Worm (Caenorhabditis elegans) whole organism, late embryonic: ENCODE data around the gene srv-15.

Experiments
- C08G9.2 ChIP-seq: sonication (generic microtip); optimal IDR thresholded peaks from 2 replicates; lab custom pipeline; 2016; ENCODE audit warnings: mild to moderate bottlenecking, missing genetic modification characterization, moderate library complexity, missing compliant biosample characterization
- K02D7.2 ChIP-seq: sonication (generic microtip); optimal IDR thresholded peaks from 2 replicates; lab custom pipeline; 2017; ENCODE audit warnings: mild to moderate bottlenecking, missing genetic modification characterization, missing compliant biosample characterization
- T23F11.4 ChIP-seq: fragments of 200-800 bp; sonication (Bioruptor generic); optimal IDR thresholded peaks from 2 replicates; lab custom pipeline; 2018; ENCODE audit warnings: mild to moderate bottlenecking, missing genetic modification characterization, missing compliant biosample characterization
- Y22D7AL.16 ChIP-seq: sonication (generic microtip); optimal IDR thresholded peaks from 2 replicates; lab custom pipeline; 2016; ENCODE audit warnings: missing genetic modification characterization, missing compliant biosample characterization
- ahr-1 ChIP-seq: sonication (generic microtip); optimal IDR thresholded peaks from 2 replicates; lab custom pipeline; 2016; ENCODE audit warnings: missing genetic modification characterization, missing compliant biosample characterization
- ama-1 ChIP-seq: fragments of 150-350 bp; optimal IDR thresholded peaks from 2 replicates; lab custom pipeline; 2014
- ceh-18 ChIP-seq: sonication (generic microtip); optimal IDR thresholded peaks from 2 replicates; lab custom pipeline; 2016; ENCODE audit warnings: missing genetic modification characterization, missing compliant biosample characterization
- ceh-2 ChIP-seq: sonication (generic microtip); optimal IDR thresholded peaks from 2 replicates; lab custom pipeline; 2016; ENCODE audit warnings: missing genotype, missing genetic modification characterization, missing compliant biosample characterization
- ceh-22 ChIP-seq: sonication (generic microtip); optimal IDR thresholded peaks from 2 replicates; lab custom pipeline; 2017; ENCODE audit warnings: missing biosample characterization, missing genetic modification characterization
- ceh-31 ChIP-seq: sonication (generic microtip); optimal IDR thresholded peaks from 2 replicates; lab custom pipeline; 2016; ENCODE audit warnings: missing genetic modification characterization, missing compliant biosample characterization
- ceh-34 ChIP-seq: sonication (generic microtip); optimal IDR thresholded peaks from 2 replicates; lab custom pipeline; 2016; ENCODE audit warnings: mild to moderate bottlenecking, missing genetic modification characterization, missing compliant biosample characterization
- ceh-48 ChIP-seq: sonication (generic microtip); optimal IDR thresholded peaks from 2 replicates; lab custom pipeline; 2016; ENCODE audit warnings: missing genetic modification characterization, inconsistent platforms, missing compliant biosample characterization
- ceh-6 ChIP-seq: fragments of 200-800 bp; sonication (Bioruptor generic); optimal IDR thresholded peaks from 2 replicates; lab custom pipeline; 2018; ENCODE audit warnings: mild to moderate bottlenecking, missing genetic modification characterization, missing compliant biosample characterization
- dmd-4 ChIP-seq: sonication (generic microtip); optimal IDR thresholded peaks from 2 replicates; lab custom pipeline; 2016; ENCODE audit warnings: borderline replicate concordance, missing genetic modification characterization, missing compliant biosample characterization
- dve-1 ChIP-seq: sonication (generic microtip); optimal IDR thresholded peaks from 2 replicates; lab custom pipeline; 2017; ENCODE audit warnings: antibody characterized with exemption, mild to moderate bottlenecking, missing genetic modification characterization, missing compliant biosample characterization
- elt-2 ChIP-seq: sonication (generic microtip); optimal IDR thresholded peaks from 2 replicates; lab custom pipeline; 2016; ENCODE audit warnings: missing genetic modification reagents, missing genetic modification characterization, missing compliant biosample characterization
- elt-4 ChIP-seq: sonication (generic microtip); optimal IDR thresholded peaks from 2 replicates; lab custom pipeline; 2016; ENCODE audit warnings: missing genetic modification characterization, missing compliant biosample characterization
- ets-4 ChIP-seq: sonication (generic microtip); optimal IDR thresholded peaks from 2 replicates; lab custom pipeline; 2016; ENCODE audit warnings: missing genetic modification characterization, missing compliant biosample characterization
- fax-1 ChIP-seq: sonication (generic microtip); optimal IDR thresholded peaks from 2 replicates; lab custom pipeline; 2016; ENCODE audit warnings: missing genotype, missing genetic modification characterization, missing compliant biosample characterization
- fkh-6 ChIP-seq: sonication (generic microtip); optimal IDR thresholded peaks from 2 replicates; lab custom pipeline; 2016; ENCODE audit warnings: missing genetic modification characterization, missing compliant biosample characterization
- hlh-13 ChIP-seq: fragments of 200-800 bp; sonication (Bioruptor generic); optimal IDR thresholded peaks from 2 replicates; lab custom pipeline; 2018; ENCODE audit warnings: mild to moderate bottlenecking, missing genetic modification characterization, missing compliant biosample characterization
- hlh-15 ChIP-seq: sonication (generic microtip); optimal IDR thresholded peaks from 2 replicates; lab custom pipeline; 2016; ENCODE audit warnings: missing genetic modification characterization, missing compliant biosample characterization
- hlh-30 ChIP-seq: sonication (generic microtip); optimal IDR thresholded peaks from 2 replicates; lab custom pipeline; 2017; ENCODE audit warnings: antibody characterized with exemption, missing genetic modification characterization, missing compliant biosample characterization; ENCODE audit not compliant: insufficient read depth
- hlh-6 ChIP-seq: sonication (generic microtip); optimal IDR thresholded peaks from 2 replicates; lab custom pipeline; 2016; ENCODE audit warnings: missing genotype, missing genetic modification characterization, missing compliant biosample characterization
- lim-6 ChIP-seq: sonication (generic microtip); optimal IDR thresholded peaks from 2 replicates; lab custom pipeline; 2016; ENCODE audit warnings: missing genetic modification characterization, missing compliant biosample characterization
- madf-2 ChIP-seq: sonication (generic microtip); optimal IDR thresholded peaks from 2 replicates; lab custom pipeline; 2017; ENCODE audit warnings: missing genetic modification characterization, missing compliant biosample characterization
- mec-3 ChIP-seq: sonication (generic microtip); optimal IDR thresholded peaks from 2 replicates; lab custom pipeline; 2016; ENCODE audit warnings: borderline replicate concordance, missing genetic modification characterization, missing compliant biosample characterization
- pag-3 ChIP-seq: sonication (generic microtip); optimal IDR thresholded peaks from 2 replicates; lab custom pipeline; 2016; ENCODE audit warnings: missing compliant biosample characterization, missing genetic modification characterization, borderline replicate concordance
- pat-9 ChIP-seq: fragments of 200-800 bp; sonication (Bioruptor generic); optimal IDR thresholded peaks from 2 replicates; lab custom pipeline; 2018; ENCODE audit warnings: mild to moderate bottlenecking, missing genetic modification characterization, moderate library complexity, missing compliant biosample characterization
- pha-2 ChIP-seq: sonication (generic microtip); optimal IDR thresholded peaks from 2 replicates; lab custom pipeline; 2017; ENCODE audit warnings: mild to moderate bottlenecking, missing genetic modification characterization, missing compliant biosample characterization
- pha-4 ChIP-seq: fragments of 150-350 bp; optimal IDR thresholded peaks from 2 replicates; lab custom pipeline; 2018; ENCODE audit warnings: missing biosample characterization, missing genetic modification reagents, missing genetic modification characterization
- pros-1 ChIP-seq: fragments of 150-350 bp; optimal IDR thresholded peaks from 2 replicates; lab custom pipeline; 2014; ENCODE audit warnings: missing biosample characterization, missing genetic modification reagents, missing genetic modification characterization
- sdc-2 ChIP-seq: sonication (generic microtip); optimal IDR thresholded peaks from 2 replicates; lab custom pipeline; 2016; ENCODE audit warnings: missing genotype, missing genetic modification characterization, missing compliant biosample characterization
- sox-4 ChIP-seq: sonication (generic microtip); optimal IDR thresholded peaks from 2 replicates; lab custom pipeline; 2017; ENCODE audit warnings: mild to moderate bottlenecking, missing genetic modification characterization, inconsistent platforms, missing compliant biosample characterization
- syd-9 ChIP-seq: sonication (generic microtip); optimal IDR thresholded peaks from 2 replicates; lab custom pipeline; 2016; ENCODE audit warnings: mild to moderate bottlenecking, missing genetic modification characterization, moderate library complexity, missing compliant biosample characterization
- tbx-2 ChIP-seq: sonication (generic microtip); optimal IDR thresholded peaks from 2 replicates; lab custom pipeline; 2016; ENCODE audit warnings: missing genetic modification characterization, missing compliant biosample characterization
- ttx-3 ChIP-seq: sonication (generic microtip); optimal IDR thresholded peaks from 2 replicates; lab custom pipeline; 2016; ENCODE audit warnings: missing genetic modification reagents, missing genetic modification characterization, missing compliant biosample characterization
- unc-3 ChIP-seq, 2 experiments: fragments of 200-800 bp in 1 of 2; sonication (Bioruptor generic) in 1 of 2; sonication (generic microtip) in 1 of 2; conservative IDR thresholded peaks in 1 of 2; optimal IDR thresholded peaks in 1 of 2; 2 replicates each; pipeline versions ENCODE4 v1.3.6 to Lab custom; 2016 to 2022; ENCODE audit warnings: missing compliant biosample characterization in 2 of 2, missing genetic modification characterization in 2 of 2, missing genetic modification reagents in 1 of 2

srv-15 gene

ce11 chrIV:15938471-15938870, 32.1 kb downstream of the srv-15 start:
- TF ChIP-seq dmd-4 (tag; lab: Kevin White, UChicago) = no peak
- peak; percentile 35 for TF ChIP-seq sdc-2 (tag; lab: Kevin White, UChicago)
- TF ChIP-seq ceh-34 (tag; lab: Kevin White, UChicago) = no peak
- TF ChIP-seq C08G9.2 (tag; lab: Kevin White, UChicago) = peak; percentile 16
- TF ChIP-seq hlh-6 (tag; lab: Kevin White, UChicago) = peak; percentile 23

- TF ChIP-seq ceh-48 (tag; lab: Kevin White, UChicago) = no peak
- no peak for TF ChIP-seq ceh-31 (tag; lab: Kevin White, UChicago)
- TF ChIP-seq ceh-18 (tag; lab: Kevin White, UChicago) = no peak
- TF ChIP-seq madf-2 = no peak
- no peak for TF ChIP-seq unc-3 (GFP tag; conservative IDR thresholded peaks at IDR 0.05; lab: Robert Waterston, UW)
- no peak for TF ChIP-seq unc-3 (tag; optimal IDR thresholded peaks at IDR 0.05; lab: Kevin White, UChicago)
- TF ChIP-seq hlh-13 (GFP tag; lab: Kevin White, UChicago) = no peak
- no peak for TF ChIP-seq mec-3 (tag; lab: Kevin White, UChicago)
- TF ChIP-seq, all 69 proteins: peak for 0
These were observed 34.4 kb downstream of the srv-15 start for ce11 chrIV:15940811-15941210.

ce11 chrIV:15941403-15941802, 35.0 kb downstream of the srv-15 start, which contains the start of gene Y105C5B.11:
Gene Y105C5B.11, minus strand, starts transcription at chrIV:15941503.
- TF ChIP-seq ama-1 (lab: Kevin White, UChicago) = no peak
- TF ChIP-seq ceh-48 (tag; lab: Kevin White, UChicago) = no peak
- no peak for TF ChIP-seq pha-2 (tag; lab: Kevin White, UChicago)
- no peak for TF ChIP-seq ceh-18 (tag; lab: Kevin White, UChicago)
- no peak for TF ChIP-seq T23F11.4
- TF ChIP-seq ets-4 (tag; lab: Kevin White, UChicago) = no peak
- TF ChIP-seq elt-4 (tag; lab: Kevin White, UChicago) = no peak
- TF ChIP-seq sox-4 (tag; lab: Kevin White, UChicago) = no peak
- TF ChIP-seq sdc-2 (tag; lab: Kevin White, UChicago) = no peak
- TF ChIP-seq ceh-6 (GFP tag; lab: Kevin White, UChicago) = no peak
- TF ChIP-seq pha-4 = no peak
- no peak for TF ChIP-seq tbx-2 (tag; lab: Kevin White, UChicago)
- no peak for TF ChIP-seq ahr-1 (tag; lab: Kevin White, UChicago)
- TF ChIP-seq ceh-22 (tag; lab: Kevin White, UChicago) = no peak
- TF ChIP-seq pag-3 (tag; lab: Kevin White, UChicago) = no peak
- TF ChIP-seq syd-9 (tag; lab: Kevin White, UChicago) = no peak
- no peak for TF ChIP-seq K02D7.2
- TF ChIP-seq dmd-4 (tag; lab: Kevin White, UChicago) = no peak
- no peak for TF ChIP-seq hlh-30 (tag; lab: Kevin White, UChicago)
- no peak for TF ChIP-seq hlh-15 (tag; lab: Kevin White, UChicago)

ce11 chrIV:15946507-15946906, 40.1 kb downstream of the srv-15 start, which contains the start of gene skr-10:
Gene skr-10, plus strand, starts transcription at chrIV:15946807.
- TF ChIP-seq fax-1 (tag; lab: Kevin White, UChicago) (no peak), pat-9 (tag; lab: Kevin White, UChicago) (no peak), pros-1 (tag; lab: Kevin White, UChicago) (no peak), fkh-6 (no peak), pag-3 (tag; lab: Kevin White, UChicago) (no peak), lim-6 (tag; lab: Kevin White, UChicago) (no peak), ahr-1 (tag; lab: Kevin White, UChicago) (no peak), ttx-3 (tag; lab: Kevin White, UChicago) (no peak), dve-1 (tag; lab: Kevin White, UChicago) (no peak), pha-2 (tag; lab: Kevin White, UChicago) (no peak), Y22D7AL.16 (tag; lab: Kevin White, UChicago) (no peak), ceh-48 (tag; lab: Kevin White, UChicago) (no peak), pha-4 (no peak), T23F11.4 (no peak), ceh-2 (no peak), elt-2 (tag; lab: Kevin White, UChicago) (no peak)
